Worm (Caenorhabditis elegans) whole organism, mixed stage, embryonic: Measurements from ENCODE around the gene C34D4.4.
A peak's percentile ranks its signal among the peaks of the same experiment; 100 is the strongest.

Experiments
- M03D4.4 ChIP-seq: sonication (generic microtip); optimal IDR thresholded peaks from 2 replicates; lab custom pipeline; 2017; ENCODE audit warnings: mild to moderate bottlenecking, missing genetic modification characterization, missing compliant biosample characterization
- blmp-1 ChIP-seq: fragments of 150-350 bp; optimal IDR thresholded peaks from 2 replicates; lab custom pipeline; 2014; ENCODE audit warnings: missing biosample characterization, missing genetic modification characterization
- ceh-39 ChIP-seq: fragments of 150-350 bp; optimal IDR thresholded peaks from 2 replicates; lab custom pipeline; 2014; ENCODE audit warnings: missing biosample characterization, missing genetic modification characterization
- ceh-83 ChIP-seq: fragments of 200-800 bp; sonication (Bioruptor generic); optimal IDR thresholded peaks from 2 replicates; lab custom pipeline; 2018; ENCODE audit warnings: mild to moderate bottlenecking, missing genetic modification characterization, missing compliant biosample characterization
- cnd-1 ChIP-seq: fragments of 200-800 bp; sonication (Bioruptor generic); optimal IDR thresholded peaks from 2 replicates; lab custom pipeline; 2018; ENCODE audit warnings: mild to moderate bottlenecking, missing genetic modification characterization, missing compliant biosample characterization
- drap-1 ChIP-seq: fragments of 200-800 bp; sonication (Bioruptor generic); optimal IDR thresholded peaks from 3 replicates; lab custom pipeline; 2018; ENCODE audit warnings: mild to moderate bottlenecking, missing genetic modification characterization, missing compliant biosample characterization
- elt-1 ChIP-seq: sonication (generic microtip); optimal IDR thresholded peaks from 2 replicates; lab custom pipeline; 2017; ENCODE audit warnings: missing genetic modification characterization, mild to moderate bottlenecking, missing compliant biosample characterization, antibody characterized with exemption, moderate library complexity, borderline replicate concordance; ENCODE audit not compliant: insufficient read depth
- elt-3 ChIP-seq: fragments of 150-350 bp; optimal IDR thresholded peaks from 2 replicates; lab custom pipeline; 2014; ENCODE audit warnings: missing biosample characterization, missing genetic modification characterization
- flh-1 ChIP-seq: fragments of 200-800 bp; sonication (Bioruptor generic); optimal IDR thresholded peaks from 2 replicates; lab custom pipeline; 2018; ENCODE audit warnings: mild to moderate bottlenecking, missing genetic modification characterization, moderate library complexity, missing compliant biosample characterization
- lin-13 ChIP-seq: fragments of 150-350 bp; optimal IDR thresholded peaks from 2 replicates; lab custom pipeline; 2014; ENCODE audit warnings: missing biosample characterization, missing genetic modification characterization
- lin-32 ChIP-seq: fragments of 200-800 bp; sonication (Bioruptor generic); optimal IDR thresholded peaks from 2 replicates; lab custom pipeline; 2018; ENCODE audit warnings: mild to moderate bottlenecking, missing genetic modification characterization, missing compliant biosample characterization
- lsy-2 ChIP-seq: fragments of 150-350 bp; optimal IDR thresholded peaks from 2 replicates; lab custom pipeline; 2014; ENCODE audit warnings: missing biosample characterization, missing genetic modification characterization
- mab-5 ChIP-seq: fragments of 150-350 bp; optimal IDR thresholded peaks from 2 replicates; lab custom pipeline; 2014; ENCODE audit warnings: missing biosample characterization, missing genetic modification characterization
- mep-1 ChIP-seq: fragments of 150-350 bp; optimal IDR thresholded peaks from 2 replicates; lab custom pipeline; 2017; ENCODE audit warnings: missing biosample characterization, missing genetic modification reagents, missing genetic modification characterization, inconsistent platforms
- mls-2 ChIP-seq: sonication (generic microtip); optimal IDR thresholded peaks from 2 replicates; lab custom pipeline; 2016; ENCODE audit warnings: mild to moderate bottlenecking, missing genetic modification characterization, moderate library complexity, missing compliant biosample characterization
- nhr-2 ChIP-seq: fragments of 150-350 bp; optimal IDR thresholded peaks from 2 replicates; lab custom pipeline; 2014; ENCODE audit warnings: missing biosample characterization, missing genetic modification characterization
- nhr-237 ChIP-seq: fragments of 150-350 bp; optimal IDR thresholded peaks from 2 replicates; lab custom pipeline; 2014; ENCODE audit warnings: missing biosample characterization, missing genetic modification characterization
- nhr-28 ChIP-seq: fragments of 150-350 bp; optimal IDR thresholded peaks from 2 replicates; lab custom pipeline; 2014; ENCODE audit warnings: missing biosample characterization, missing genetic modification characterization
- nhr-76 ChIP-seq: sonication (generic microtip); optimal IDR thresholded peaks from 2 replicates; lab custom pipeline; 2017; ENCODE audit warnings: missing biosample characterization, missing genetic modification characterization
- sem-2 ChIP-seq: fragments of 200-800 bp; sonication (Bioruptor generic); optimal IDR thresholded peaks from 2 replicates; lab custom pipeline; 2018; ENCODE audit warnings: mild to moderate bottlenecking, missing genetic modification characterization, missing compliant biosample characterization
- snpc-4 ChIP-seq: fragments of 150-350 bp; optimal IDR thresholded peaks from 2 replicates; lab custom pipeline; 2014; ENCODE audit warnings: missing biosample characterization, missing genetic modification characterization
- sptf-1 ChIP-seq: sonication (generic microtip); optimal IDR thresholded peaks from 2 replicates; lab custom pipeline; 2017; ENCODE audit warnings: mild to moderate bottlenecking, missing genetic modification characterization, moderate library complexity, missing compliant biosample characterization
- tbx-8 ChIP-seq: fragments of 200-800 bp; sonication (Bioruptor generic); optimal IDR thresholded peaks from 2 replicates; lab custom pipeline; 2018; ENCODE audit warnings: mild to moderate bottlenecking, missing genetic modification characterization, moderate library complexity, missing compliant biosample characterization
- unc-120 ChIP-seq: sonication (generic microtip); optimal IDR thresholded peaks from 2 replicates; lab custom pipeline; 2017; ENCODE audit warnings: missing genetic modification characterization, missing compliant biosample characterization; ENCODE audit not compliant: poor library complexity, severe bottlenecking
- unc-39 ChIP-seq: fragments of 150-350 bp; optimal IDR thresholded peaks from 2 replicates; lab custom pipeline; 2014; ENCODE audit warnings: missing biosample characterization, missing genetic modification characterization
- unc-62 ChIP-seq: fragments of 150-350 bp; optimal IDR thresholded peaks from 2 replicates; lab custom pipeline; 2014; ENCODE audit warnings: missing biosample characterization, missing genetic modification reagents, missing genetic modification characterization
- zip-8 ChIP-seq: fragments of 150-350 bp; optimal IDR thresholded peaks from 2 replicates; lab custom pipeline; 2014; ENCODE audit warnings: missing biosample characterization, missing genetic modification characterization
- ztf-11 ChIP-seq: fragments of 150-350 bp; optimal IDR thresholded peaks from 2 replicates; lab custom pipeline; 2014; ENCODE audit warnings: missing biosample characterization, missing genetic modification characterization

Gene C34D4.4

DNA sequence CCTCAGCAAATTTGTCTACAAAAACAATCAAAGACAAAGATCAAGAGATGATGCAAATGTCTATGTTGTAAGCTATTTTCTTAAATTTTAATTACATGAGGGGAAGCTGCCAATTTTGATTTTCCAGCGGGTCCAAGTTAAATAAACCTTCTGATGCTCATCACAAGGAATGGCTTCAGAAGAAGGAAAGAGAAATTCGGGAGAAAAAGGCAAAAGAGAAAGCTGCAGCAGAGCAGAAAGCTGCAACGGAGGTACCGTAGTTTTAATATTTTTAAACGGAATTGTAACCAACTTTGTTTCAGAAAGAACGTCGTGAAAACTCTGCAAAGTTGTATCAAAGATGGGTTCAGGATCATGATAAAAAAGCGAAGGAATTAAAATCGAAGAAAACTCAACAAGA, 9.0 kb downstream of the C34D4.4 start:
- TF ChIP-seq nhr-237 (tag; lab: Kevin White, UChicago) (no peak), nhr-76 (tag; lab: Kevin White, UChicago) (no peak)
- TF ChIP-seq, all 35 proteins: peak for 0

DNA sequence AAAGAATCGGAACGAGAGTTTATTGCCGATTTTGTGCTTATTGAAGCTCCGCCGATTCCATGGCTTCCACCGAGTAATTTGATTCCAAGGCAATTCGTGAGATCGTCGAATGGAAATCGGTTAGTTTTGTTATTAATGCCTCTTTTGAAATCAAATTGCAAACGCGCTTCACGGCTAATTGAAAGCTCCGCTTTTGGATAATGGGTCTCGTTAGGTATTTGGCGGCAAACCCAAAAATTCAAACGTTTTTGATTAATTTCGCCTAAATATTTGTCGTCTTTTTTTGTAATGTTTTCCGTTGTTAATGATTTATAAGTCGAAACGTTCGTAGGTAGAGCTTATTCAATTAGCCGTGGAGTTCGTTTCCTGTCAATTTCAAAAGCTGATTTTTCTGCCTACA, 10.4 kb downstream of the C34D4.4 start:
- no peak for TF ChIP-seq ztf-11 (tag; lab: Kevin White, UChicago)
- TF ChIP-seq, all 35 proteins: peak for 0

DNA sequence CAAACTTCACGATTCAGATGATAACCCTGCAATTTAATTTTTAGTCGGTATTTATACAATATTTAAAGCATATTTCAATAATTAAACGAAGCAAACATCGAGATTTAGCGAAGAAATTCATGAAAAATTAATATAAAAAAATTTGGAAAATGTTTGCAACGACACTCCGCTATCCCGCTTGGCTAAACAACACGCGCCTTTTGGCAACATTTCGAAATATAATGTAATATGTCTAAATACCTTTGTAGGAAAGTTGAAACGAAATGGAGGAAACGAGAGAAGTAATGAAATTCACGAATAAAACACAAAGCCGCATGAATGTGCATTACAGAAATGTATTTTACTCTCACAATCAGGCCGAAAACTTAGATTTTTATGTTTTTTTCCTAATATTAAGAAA, 16.6 kb downstream of the C34D4.4 start, which contains the start of gene rpc-1:
TSS of gene rpc-1 (minus strand) at position 26 of the 400 bp plus-strand sequence.
- TF ChIP-seq lsy-2 (tag; lab: Kevin White, UChicago) (peak; percentile 33), elt-3 (tag; lab: Kevin White, UChicago) (peak; percentile 10), mep-1 (tag; lab: Kevin White, UChicago) (no peak)

DNA sequence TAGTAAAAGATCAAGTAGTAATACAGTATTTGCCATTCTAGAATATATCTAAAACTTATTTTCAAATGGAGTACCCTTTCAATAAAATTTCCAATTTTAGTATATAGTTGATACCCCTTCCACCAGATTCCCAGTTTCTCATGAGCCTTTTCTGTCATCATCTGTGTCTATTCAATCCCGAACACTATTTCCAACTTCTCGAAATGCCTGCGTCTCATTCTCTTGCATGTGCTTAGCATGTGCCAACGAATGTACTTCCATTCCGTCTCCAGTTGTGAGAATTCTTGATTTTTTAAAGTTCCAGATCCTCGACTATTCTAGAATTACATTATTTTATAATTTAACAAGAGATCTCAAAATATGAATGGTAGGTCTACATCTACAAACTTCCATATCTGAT, 17.4 kb downstream of the C34D4.4 start, which contains the start of gene C42D4.18:
TSS of gene C42D4.18 (plus strand) at position 231 of the 400 bp plus-strand sequence.
- TF ChIP-seq mep-1 (tag; lab: Kevin White, UChicago) (no peak), unc-120 (tag; lab: Kevin White, UChicago) (no peak), tbx-8 (GFP tag; lab: Kevin White, UChicago) (no peak), sem-2 (GFP tag; lab: Kevin White, UChicago) (no peak), nhr-28 (tag; lab: Kevin White, UChicago) (no peak), elt-1 (tag; lab: Kevin White, UChicago) (no peak), lin-32 (no peak), lsy-2 (tag; lab: Kevin White, UChicago) (no peak), mls-2 (tag; lab: Kevin White, UChicago) (no peak), drap-1 (GFP tag; lab: Kevin White, UChicago) (no peak), blmp-1 (tag; lab: Kevin White, UChicago) (no peak), sptf-1 (no peak), ceh-39 (tag; lab: Kevin White, UChicago) (no peak), lin-13 (tag; lab: Kevin White, UChicago) (no peak), ztf-11 (tag; lab: Kevin White, UChicago) (no peak), ceh-83 (GFP tag; lab: Kevin White, UChicago) (no peak), unc-39 (no peak), elt-3 (tag; lab: Kevin White, UChicago) (no peak), snpc-4 (tag; lab: Kevin White, UChicago) (no peak)
- TF ChIP-seq, all 35 proteins: peak for 0

DNA sequence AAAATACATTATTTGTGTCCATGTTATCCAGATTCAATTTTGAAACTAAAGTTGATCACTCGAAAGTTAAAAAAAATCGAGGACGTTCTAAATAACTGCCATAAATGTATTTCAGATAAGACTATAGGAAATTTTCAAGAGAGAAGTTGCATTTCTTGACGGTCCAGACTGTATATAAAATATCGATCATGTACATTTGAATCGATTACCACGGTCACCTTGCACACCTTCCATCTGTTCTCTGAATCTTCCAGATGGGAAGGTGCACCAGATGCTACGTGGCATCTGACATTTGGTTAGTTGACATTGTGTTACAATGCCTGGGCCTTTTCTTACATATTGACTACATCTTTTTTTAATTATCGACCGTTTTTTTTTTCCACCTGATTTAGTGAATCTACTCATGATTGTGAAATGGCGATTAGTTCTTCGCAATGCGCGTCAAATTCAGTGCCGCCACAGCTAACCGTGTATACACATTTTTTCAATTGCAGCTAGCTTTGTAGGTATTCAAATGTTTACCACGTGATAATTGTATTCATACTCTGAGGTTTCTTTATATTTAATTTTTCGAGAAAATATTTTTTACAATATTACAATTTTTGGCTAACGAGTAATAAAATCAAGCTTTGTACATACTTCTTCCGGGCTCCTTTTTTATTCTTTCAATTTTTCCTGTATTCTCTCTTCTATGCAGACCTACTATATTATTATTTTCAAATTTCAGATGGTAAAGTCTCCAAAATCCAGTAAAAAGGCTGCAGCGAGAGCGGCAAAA, 19.0 kb downstream of the C34D4.4 start, which contains the start of gene skr-16:
TSS of gene skr-16 (plus strand) at position 728 of the 778 bp plus-strand sequence.
- no peak for TF ChIP-seq unc-120 (tag; lab: Kevin White, UChicago)
- TF ChIP-seq snpc-4 (tag; lab: Kevin White, UChicago): no peak
- peak; percentile 56 for TF ChIP-seq ceh-39 (tag; lab: Kevin White, UChicago)
- no peak for TF ChIP-seq nhr-76 (tag; lab: Kevin White, UChicago)
- TF ChIP-seq lsy-2 (tag; lab: Kevin White, UChicago): peak; percentile 29
- TF ChIP-seq cnd-1 (tag; lab: Kevin White, UChicago): peak; percentile 55
- peak; percentile 4 for TF ChIP-seq lin-13 (tag; lab: Kevin White, UChicago)

DNA sequence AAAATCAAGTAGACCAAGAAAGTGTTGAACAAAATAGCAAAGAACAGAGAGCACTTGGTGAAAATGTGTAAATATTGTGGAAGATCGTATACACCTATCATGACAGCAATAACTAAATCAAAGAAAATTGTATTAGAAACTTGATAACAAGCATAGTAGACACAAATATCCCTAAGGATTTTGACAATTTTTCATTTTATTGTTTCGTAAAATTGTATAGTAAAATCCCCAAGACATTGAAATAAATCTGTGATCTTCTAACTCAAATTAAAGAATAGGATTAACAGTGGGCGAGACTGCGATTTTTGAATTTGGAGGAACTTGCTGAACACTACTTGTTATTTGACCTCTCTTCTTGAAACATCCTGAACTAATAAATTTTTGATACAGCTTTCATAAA, 22.1 kb downstream of the C34D4.4 start, which contains the start of gene str-220:
TSS of gene str-220 (minus strand) at position 101 of the 400 bp plus-strand sequence.
- TF ChIP-seq mab-5 (tag; lab: Kevin White, UChicago) (no peak), zip-8 (tag; lab: Kevin White, UChicago) (no peak), lsy-2 (tag; lab: Kevin White, UChicago) (no peak), sptf-1 (no peak), unc-39 (no peak), drap-1 (GFP tag; lab: Kevin White, UChicago) (no peak), ceh-83 (GFP tag; lab: Kevin White, UChicago) (no peak), unc-62 (GFP tag; lab: Kevin White, UChicago) (no peak), ceh-39 (tag; lab: Kevin White, UChicago) (no peak), sem-2 (GFP tag; lab: Kevin White, UChicago) (no peak), snpc-4 (tag; lab: Kevin White, UChicago) (no peak), lin-32 (no peak), flh-1 (no peak), mls-2 (tag; lab: Kevin White, UChicago) (no peak), elt-1 (tag; lab: Kevin White, UChicago) (no peak), lin-13 (tag; lab: Kevin White, UChicago) (no peak), nhr-237 (tag; lab: Kevin White, UChicago) (no peak), nhr-2 (no peak), nhr-76 (tag; lab: Kevin White, UChicago) (no peak), M03D4.4 (no peak)
